Worm (Caenorhabditis elegans) whole organism, L4 larva: ENCODE measurements around the gene mex-5.
A peak's percentile ranks its signal among the peaks of the same experiment; 100 is the strongest.

Experiments
- F37D6.2 ChIP-seq: sonication (generic microtip); optimal IDR thresholded peaks from 2 replicates; lab custom pipeline; 2016; ENCODE audit warnings: mild to moderate bottlenecking, missing genetic modification characterization, missing compliant biosample characterization
- T20F7.1 ChIP-seq: fragments of 200-800 bp; sonication (Bioruptor generic); optimal IDR thresholded peaks from 2 replicates; lab custom pipeline; 2018; ENCODE audit warnings: mild to moderate bottlenecking, missing genetic modification characterization, missing compliant biosample characterization
- T26A8.4 ChIP-seq: fragments of 200-800 bp; sonication (Bioruptor generic); IDR thresholded peaks from 2 replicates; pipeline ENCODE4 v1.3.6; 2022; ENCODE audit warnings: missing genetic modification characterization, missing compliant biosample characterization
- arid-1 ChIP-seq: fragments of 200-800 bp; sonication (Bioruptor generic); conservative IDR thresholded peaks from 2 replicates; pipeline ENCODE4 v1.3.6; 2022; ENCODE audit warnings: missing genetic modification reagents, missing genetic modification characterization, missing compliant biosample characterization
- attf-4 ChIP-seq: sonication (generic microtip); optimal IDR thresholded peaks from 3 replicates; lab custom pipeline; 2017; ENCODE audit warnings: missing biosample characterization, missing genetic modification characterization
- ces-1 ChIP-seq: fragments of 150-350 bp; sonication (generic microtip); optimal IDR thresholded peaks from 4 replicates; lab custom pipeline; 2014; ENCODE audit warnings: missing biosample characterization, missing genetic modification reagents, missing genetic modification characterization
- cey-2 ChIP-seq: sonication (generic microtip); optimal IDR thresholded peaks from 3 replicates; lab custom pipeline; 2017; ENCODE audit warnings: missing genetic modification characterization, mild to moderate bottlenecking, missing compliant biosample characterization, antibody characterized with exemption, borderline replicate concordance; ENCODE audit not compliant: insufficient read depth
- daf-16 ChIP-seq, 3 experiments: sonication (generic microtip); optimal IDR thresholded peaks; 2 replicates each; lab custom pipeline; 2016 to 2017; ENCODE audit warnings: missing genetic modification characterization in 3 of 3, missing genetic modification reagents in 3 of 3, mild to moderate bottlenecking in 2 of 3, missing compliant biosample characterization in 2 of 3, missing biosample characterization in 1 of 3, moderate library complexity in 1 of 3
- dmd-6 ChIP-seq: fragments of 200-800 bp; sonication (Bioruptor generic); IDR thresholded peaks from 2 replicates; pipeline ENCODE4 v1.3.6; 2022; ENCODE audit warnings: missing genetic modification reagents, missing genetic modification characterization, missing compliant biosample characterization
- dmd-8 ChIP-seq: fragments of 200-800 bp; sonication (Bioruptor generic); IDR thresholded peaks from 2 replicates; pipeline ENCODE4 v1.3.6; 2022; ENCODE audit warnings: missing genetic modification characterization, missing compliant biosample characterization
- dve-1 ChIP-seq: sonication (generic microtip); optimal IDR thresholded peaks from 2 replicates; lab custom pipeline; 2017; ENCODE audit warnings: antibody characterized with exemption, mild to moderate bottlenecking, missing genetic modification characterization, missing compliant biosample characterization; ENCODE audit not compliant: insufficient read depth
- egl-27 ChIP-seq: sonication (generic microtip); optimal IDR thresholded peaks from 3 replicates; lab custom pipeline; 2017; ENCODE audit warnings: missing biosample characterization, missing genetic modification reagents, missing genetic modification characterization
- egl-43 ChIP-seq: fragments of 200-800 bp; sonication (Bioruptor generic); IDR thresholded peaks from 2 replicates; pipeline ENCODE4 v1.3.6; 2022; ENCODE audit warnings: missing genetic modification reagents, missing genetic modification characterization, missing compliant biosample characterization
- gei-8 ChIP-seq: fragments of 200-800 bp; sonication (Bioruptor generic); optimal IDR thresholded peaks from 2 replicates; lab custom pipeline; 2018; ENCODE audit warnings: mild to moderate bottlenecking, missing genetic modification characterization, missing compliant biosample characterization
- hif-1 ChIP-seq, 2 experiments: sonication (generic microtip); optimal IDR thresholded peaks; 2 replicates each; lab custom pipeline; 2016 to 2017; ENCODE audit warnings: missing compliant biosample characterization in 2 of 2, missing genetic modification characterization in 2 of 2, missing genetic modification reagents in 2 of 2, missing genotype in 2 of 2, mild to moderate bottlenecking in 1 of 2
- hlh-11 ChIP-seq: fragments of 200-800 bp; sonication (Bioruptor generic); optimal IDR thresholded peaks from 2 replicates; lab custom pipeline; 2018; ENCODE audit warnings: mild to moderate bottlenecking, missing genetic modification characterization, missing compliant biosample characterization
- hlh-30 ChIP-seq: sonication (generic microtip); optimal IDR thresholded peaks from 2 replicates; lab custom pipeline; 2017; ENCODE audit warnings: antibody characterized with exemption, mild to moderate bottlenecking, missing genetic modification characterization, missing compliant biosample characterization; ENCODE audit not compliant: insufficient read depth
- hmg-1.1 ChIP-seq: fragments of 200-800 bp; sonication (Bioruptor generic); IDR thresholded peaks from 2 replicates; pipeline ENCODE4 v1.3.6; 2022; ENCODE audit warnings: missing genetic modification reagents, missing genetic modification characterization, missing compliant biosample characterization
- jun-1 ChIP-seq: fragments of 150-350 bp; optimal IDR thresholded peaks from 2 replicates; lab custom pipeline; 2014; ENCODE audit warnings: missing biosample characterization, missing genetic modification reagents, missing genetic modification characterization
- lin-13 ChIP-seq: fragments of 150-350 bp; optimal IDR thresholded peaks from 2 replicates; lab custom pipeline; 2014; ENCODE audit warnings: missing biosample characterization, missing genetic modification reagents, missing genetic modification characterization
- lin-15B ChIP-seq: fragments of 150-350 bp; sonication (generic microtip); optimal IDR thresholded peaks from 3 replicates; lab custom pipeline; 2014; ENCODE audit warnings: missing biosample characterization, missing genetic modification characterization
- mxl-3 ChIP-seq: fragments of 200-800 bp; sonication (Bioruptor generic); optimal IDR thresholded peaks from 2 replicates; lab custom pipeline; 2018; ENCODE audit warnings: mild to moderate bottlenecking, missing genetic modification characterization, missing compliant biosample characterization
- nhr-10 ChIP-seq: fragments of 150-350 bp; optimal IDR thresholded peaks from 2 replicates; lab custom pipeline; 2014; ENCODE audit warnings: missing biosample characterization, missing genetic modification characterization
- nhr-237 ChIP-seq: sonication (generic microtip); optimal IDR thresholded peaks from 2 replicates; lab custom pipeline; 2017; ENCODE audit warnings: missing biosample characterization, missing genetic modification characterization
- nhr-25 ChIP-seq: sonication (generic microtip); optimal IDR thresholded peaks from 2 replicates; lab custom pipeline; 2017; ENCODE audit warnings: missing genetic modification characterization, mild to moderate bottlenecking, missing compliant biosample characterization, antibody characterized with exemption, moderate library complexity, borderline replicate concordance; ENCODE audit not compliant: insufficient read depth
- nhr-28 ChIP-seq: fragments of 150-350 bp; optimal IDR thresholded peaks from 2 replicates; lab custom pipeline; 2014; ENCODE audit warnings: missing biosample characterization, missing genetic modification characterization
- nhr-42 ChIP-seq: fragments of 200-800 bp; sonication (Bioruptor generic); IDR thresholded peaks from 2 replicates; pipeline ENCODE4 v1.3.6; 2022; ENCODE audit warnings: missing genetic modification characterization, missing compliant biosample characterization
- nhr-77 ChIP-seq: fragments of 150-350 bp; optimal IDR thresholded peaks from 2 replicates; lab custom pipeline; 2014; ENCODE audit warnings: missing biosample characterization, missing genetic modification characterization
- php-3 ChIP-seq: fragments of 200-800 bp; sonication (Bioruptor generic); IDR thresholded peaks from 2 replicates; pipeline ENCODE4 v1.3.6; 2022; ENCODE audit warnings: missing genetic modification reagents, missing genetic modification characterization, missing compliant biosample characterization
- pqm-1 ChIP-seq: sonication (generic microtip); optimal IDR thresholded peaks from 2 replicates; lab custom pipeline; 2017; ENCODE audit warnings: missing biosample characterization, missing genetic modification characterization
- rbr-2 ChIP-seq: sonication (generic microtip); optimal IDR thresholded peaks from 2 replicates; lab custom pipeline; 2016; ENCODE audit warnings: missing genotype, missing genetic modification characterization, missing compliant biosample characterization
- set-16 ChIP-seq: fragments of 200-800 bp; sonication (Bioruptor generic); IDR thresholded peaks from 2 replicates; pipeline ENCODE4 v1.3.6; 2022; ENCODE audit warnings: missing genetic modification reagents, missing genetic modification characterization, missing compliant biosample characterization
- snpc-1.2 ChIP-seq: fragments of 200-800 bp; sonication (Bioruptor generic); IDR thresholded peaks from 2 replicates; pipeline ENCODE4 v1.3.6; 2022; ENCODE audit warnings: missing genetic modification reagents, missing genetic modification characterization, missing compliant biosample characterization
- snpc-4 ChIP-seq: fragments of 150-350 bp; optimal IDR thresholded peaks from 2 replicates; lab custom pipeline; 2014; ENCODE audit warnings: missing biosample characterization, missing genetic modification characterization
- spr-1 ChIP-seq: sonication (generic microtip); optimal IDR thresholded peaks from 2 replicates; lab custom pipeline; 2016; ENCODE audit warnings: mild to moderate bottlenecking, missing genetic modification characterization, missing compliant biosample characterization
- tag-97 ChIP-seq: fragments of 200-800 bp; sonication (Bioruptor generic); IDR thresholded peaks from 2 replicates; pipeline ENCODE4 v1.3.6; 2022; ENCODE audit warnings: missing genetic modification characterization, missing compliant biosample characterization
- unc-39 ChIP-seq: sonication (generic microtip); optimal IDR thresholded peaks from 2 replicates; lab custom pipeline; 2017; ENCODE audit warnings: missing biosample characterization, missing genetic modification characterization
- unc-62 ChIP-seq, 3 experiments: fragments of 150-350 bp in 1 of 3; sonication (generic microtip); optimal IDR thresholded peaks in 2 of 3; peaks in 1 of 3; 1 replicate in 1 of 3; 2 replicates in 2 of 3; lab custom pipeline; 2014 to 2017; ENCODE audit warnings: missing biosample characterization in 3 of 3, missing genetic modification characterization in 3 of 3, missing genetic modification reagents in 3 of 3, missing genotype in 1 of 3
- zfp-3 ChIP-seq: fragments of 200-800 bp; sonication (Bioruptor generic); conservative IDR thresholded peaks from 2 replicates; pipeline ENCODE4 v1.3.6; 2022; ENCODE audit warnings: missing genetic modification reagents, missing genetic modification characterization, missing compliant biosample characterization
- zip-11 ChIP-seq: fragments of 200-800 bp; sonication (Bioruptor generic); IDR thresholded peaks from 2 replicates; pipeline ENCODE4 v1.3.6; 2022; ENCODE audit warnings: missing genetic modification characterization, missing compliant biosample characterization
- zip-2 ChIP-seq: fragments of 150-350 bp; optimal IDR thresholded peaks from 2 replicates; lab custom pipeline; 2014; ENCODE audit warnings: missing biosample characterization, missing genetic modification characterization

The mex-5 gene

DNA sequence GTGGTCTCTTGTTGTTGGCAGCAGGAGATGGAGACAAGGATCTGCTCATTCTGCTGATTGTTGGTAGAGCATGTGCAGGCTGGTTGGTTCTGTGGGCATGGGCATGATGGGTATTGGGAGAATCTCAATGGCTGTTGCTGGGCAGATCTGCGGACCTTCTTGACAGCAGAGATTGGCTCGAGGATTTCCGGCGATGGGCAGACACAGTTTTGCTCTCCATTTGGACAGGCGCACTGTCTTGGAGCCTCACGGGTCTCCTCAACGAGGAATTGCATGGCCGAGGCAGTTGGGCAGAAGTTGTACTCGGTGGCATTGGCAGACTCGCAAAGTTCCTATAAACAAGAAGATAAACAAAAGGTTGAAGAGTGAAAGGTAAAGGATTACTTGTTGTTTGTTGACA, 23.0 kb upstream of the mex-5 start:
- TF ChIP-seq hmg-1.1 (GFP tag; lab: Robert Waterston, UW) (0 out of 2 replicates have a peak, but pooled peaks have one; percentile 18), cey-2 (tag; lab: Kevin White, UChicago) (no peak), mxl-3 (peak; percentile 12), zip-2 (no peak), set-16 (GFP tag; lab: Robert Waterston, UW) (peak; percentile 57)

ce11 chrIV:13331285-13331684, 22.2 kb upstream of the mex-5 start, which contains the start of gene pqn-74:
TSS of gene pqn-74 (minus strand) at chrIV:13331406.
- TF ChIP-seq set-16 (GFP tag; lab: Robert Waterston, UW): peak; percentile 85
- no peak for TF ChIP-seq attf-4 (tag; lab: Kevin White, UChicago)
- TF ChIP-seq lin-13 (GFP tag; lab: Kevin White, UChicago): no peak

- TF ChIP-seq hif-1 (tag; optimal IDR thresholded peaks at IDR 0.05; lab: Kevin White, UChicago) (peak in 1 of 2 experiments; percentile 27), nhr-77 (peak; percentile 0), T20F7.1 (GFP tag; lab: Kevin White, UChicago) (no peak), gei-8 (no peak), T26A8.4 (GFP tag; lab: Robert Waterston, UW) (peak; percentile 28), nhr-10 (tag; lab: Kevin White, UChicago) (no peak), zip-11 (no peak), dmd-6 (GFP tag; lab: Robert Waterston, UW) (peak; percentile 53), daf-16 (GFP tag; optimal IDR thresholded peaks at IDR 0.05; lab: Kevin White, UChicago) (no peak), daf-16 (tag; optimal IDR thresholded peaks at IDR 0.05; lab: Kevin White, UChicago) (peak; percentile 11), hlh-11 (tag; lab: Kevin White, UChicago) (peak; percentile 16), nhr-25 (tag; lab: Kevin White, UChicago) (no peak), nhr-42 (GFP tag; lab: Robert Waterston, UW) (no peak), pqm-1 (tag; lab: Kevin White, UChicago) (peak; percentile 11), snpc-1.2 (GFP tag; lab: Robert Waterston, UW) (no peak), hlh-30 (tag; lab: Kevin White, UChicago) (peak; percentile 48), nhr-28 (tag; lab: Kevin White, UChicago) (peak; percentile 77), php-3 (GFP tag; lab: Robert Waterston, UW) (0 out of 2 replicates have a peak, but pooled peaks have one; percentile 29), dve-1 (tag; lab: Kevin White, UChicago) (peak; percentile 41), tag-97 (GFP tag; lab: Robert Waterston, UW) (no peak), unc-62 (GFP tag; optimal IDR thresholded peaks at IDR 0.05 in 1 of 2; lab: Kevin White, UChicago) (peak in 1 of 2 experiments; percentile 76), unc-62 (tag; optimal IDR thresholded peaks at IDR 0.05; lab: Kevin White, UChicago) (no peak), arid-1 (no peak)
These were observed 19.2 kb upstream of the mex-5 start for ce11 chrIV:13334287-13334686.

DNA sequence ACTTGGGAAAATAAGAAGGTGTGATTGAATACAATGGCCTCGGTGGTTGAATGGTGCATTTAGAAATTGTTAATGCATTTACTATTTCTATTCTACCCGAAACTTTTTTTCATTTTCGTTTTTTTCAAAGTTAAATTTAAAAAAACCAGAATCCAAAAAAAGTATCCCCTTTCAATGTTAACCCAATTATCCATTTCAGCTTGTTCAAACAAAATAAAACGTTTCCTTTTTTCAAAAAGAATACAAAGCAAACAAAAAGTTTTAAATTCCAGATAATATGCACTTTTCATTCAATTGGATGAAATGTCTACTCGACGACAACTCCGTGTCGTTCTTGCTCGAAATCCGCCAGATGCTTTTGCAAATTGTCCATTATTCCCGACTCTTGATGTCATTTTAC, 11.0 kb upstream of the mex-5 start, which contains the start of gene W02A2.5:
Gene W02A2.5 (plus strand): TSS at position 301 of the 400 bp plus-strand sequence.
- no peak for TF ChIP-seq egl-43 (GFP tag; lab: Robert Waterston, UW)
- TF ChIP-seq unc-62 (GFP tag; optimal IDR thresholded peaks at IDR 0.05 in 1 of 2; lab: Kevin White, UChicago): peak in 1 of 2 experiments; percentile 62
- no peak for TF ChIP-seq unc-62 (tag; optimal IDR thresholded peaks at IDR 0.05; lab: Kevin White, UChicago)

- TF ChIP-seq lin-15B (tag; lab: Kevin White, UChicago) (no peak), T26A8.4 (GFP tag; lab: Robert Waterston, UW) (no peak), nhr-237 (tag; lab: Kevin White, UChicago) (no peak), unc-39 (tag; lab: Kevin White, UChicago) (no peak), nhr-28 (tag; lab: Kevin White, UChicago) (peak; percentile 35), egl-27 (tag; lab: Kevin White, UChicago) (no peak), F37D6.2 (tag; lab: Kevin White, UChicago) (no peak), hlh-11 (tag; lab: Kevin White, UChicago) (peak; percentile 39), snpc-1.2 (GFP tag; lab: Robert Waterston, UW) (no peak), snpc-4 (tag; lab: Kevin White, UChicago) (no peak), dve-1 (tag; lab: Kevin White, UChicago) (peak; percentile 72), zfp-3 (no peak), dmd-8 (no peak), rbr-2 (tag; lab: Kevin White, UChicago) (no peak), nhr-42 (GFP tag; lab: Robert Waterston, UW) (no peak), spr-1 (tag; lab: Kevin White, UChicago) (no peak), pqm-1 (tag; lab: Kevin White, UChicago) (peak; percentile 35), jun-1 (tag; lab: Kevin White, UChicago) (no peak), ces-1 (no peak), zip-2 (no peak)
These were observed 7.4 kb upstream of the mex-5 start for ce11 chrIV:13346078-13346477.
